Worm (Caenorhabditis elegans) whole organism, L2 larva: ENCODE measurements around the gene ser-1.

Experiments used
- F13H6.1 ChIP-seq: sonication (generic microtip); optimal IDR thresholded peaks from 2 replicates; lab custom pipeline; 2016; ENCODE audit warnings: missing genetic modification characterization, missing compliant biosample characterization
- Y55F3AM.14 ChIP-seq: fragments of 200-800 bp; sonication (Bioruptor generic); optimal IDR thresholded peaks from 2 replicates; lab custom pipeline; 2018; ENCODE audit warnings: mild to moderate bottlenecking, missing genetic modification characterization, missing compliant biosample characterization
- ZK546.5 ChIP-seq: sonication (generic microtip); optimal IDR thresholded peaks from 2 replicates; lab custom pipeline; 2017; ENCODE audit warnings: missing biosample characterization, missing genetic modification characterization
- ama-1 ChIP-seq: fragments of 150-350 bp; optimal IDR thresholded peaks from 2 replicates; lab custom pipeline; 2018; ENCODE audit warnings: inconsistent platforms
- ceh-82 ChIP-seq: fragments of 150-350 bp; optimal IDR thresholded peaks from 2 replicates; lab custom pipeline; 2014; ENCODE audit warnings: missing biosample characterization, missing genetic modification characterization
- dmd-4 ChIP-seq: sonication (generic microtip); optimal IDR thresholded peaks from 2 replicates; lab custom pipeline; 2017; ENCODE audit warnings: missing biosample characterization, missing genetic modification characterization
- nhr-237 ChIP-seq: fragments of 150-350 bp; optimal IDR thresholded peaks from 2 replicates; lab custom pipeline; 2014; ENCODE audit warnings: missing biosample characterization, missing genetic modification characterization

DNA sequence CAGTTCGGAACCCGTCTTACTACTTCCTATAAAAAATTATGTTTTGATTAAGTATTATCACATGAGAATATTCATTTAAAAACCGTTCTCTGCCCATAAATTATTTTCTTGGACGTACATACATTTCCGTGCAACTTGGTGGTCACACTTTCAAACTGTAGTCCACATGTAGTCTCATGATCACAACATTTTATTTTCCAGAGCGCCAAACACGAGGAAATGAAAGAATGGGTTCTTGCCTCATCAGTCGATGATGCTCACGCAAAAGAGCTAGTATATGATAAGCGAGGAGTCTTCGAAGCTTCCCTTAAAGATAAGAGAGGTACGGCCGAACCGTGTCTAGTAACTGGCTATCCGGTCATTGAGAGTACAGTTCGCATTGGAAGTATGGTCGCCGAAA, 29.0 kb upstream of the ser-1 start:
- TF ChIP-seq ceh-82 (no peak), dmd-4 (tag; lab: Kevin White, UChicago) (no peak), nhr-237 (tag; lab: Kevin White, UChicago) (no peak), ZK546.5 (tag; lab: Kevin White, UChicago) (no peak), ama-1 (lab: Kevin White, UChicago) (no peak), F13H6.1 (tag; lab: Kevin White, UChicago) (no peak), Y55F3AM.14 (GFP tag; lab: Kevin White, UChicago) (no peak)
